Worm (Caenorhabditis elegans) whole organism, early embryonic: Measurements from ENCODE around the gene chmp-7.

Experiments used
- B0310.2 ChIP-seq: sonication (generic microtip); optimal IDR thresholded peaks from 2 replicates; lab custom pipeline; 2016; ENCODE audit warnings: mild to moderate bottlenecking, missing genetic modification characterization, missing compliant biosample characterization
- F13C5.2 ChIP-seq: sonication (generic microtip); optimal IDR thresholded peaks from 2 replicates; lab custom pipeline; 2017; ENCODE audit warnings: mild to moderate bottlenecking, missing genetic modification characterization, inconsistent platforms, missing compliant biosample characterization
- aly-1 ChIP-seq: sonication (generic microtip); optimal IDR thresholded peaks from 2 replicates; lab custom pipeline; 2016; ENCODE audit warnings: missing genetic modification characterization, missing compliant biosample characterization
- ama-1 ChIP-seq: fragments of 150-350 bp; optimal IDR thresholded peaks from 2 replicates; lab custom pipeline; 2014
- ceh-13 ChIP-seq: fragments of 200-800 bp; sonication (Bioruptor generic); optimal IDR thresholded peaks from 2 replicates; lab custom pipeline; 2018; ENCODE audit warnings: mild to moderate bottlenecking, missing genetic modification characterization, missing compliant biosample characterization
- ceh-36 ChIP-seq: sonication (generic microtip); optimal IDR thresholded peaks from 2 replicates; lab custom pipeline; 2016; ENCODE audit warnings: missing genetic modification characterization, inconsistent platforms, missing compliant biosample characterization
- ets-7 ChIP-seq: sonication (generic microtip); optimal IDR thresholded peaks from 2 replicates; lab custom pipeline; 2016; ENCODE audit warnings: missing genotype, missing genetic modification characterization, missing compliant biosample characterization
- flt-1 ChIP-seq: fragments of 200-800 bp; sonication (Bioruptor generic); IDR thresholded peaks from 2 replicates; pipeline ENCODE4 v1.3.6; 2022; ENCODE audit warnings: missing genetic modification characterization, missing compliant biosample characterization
- hmbx-1 ChIP-seq: sonication (generic microtip); optimal IDR thresholded peaks from 2 replicates; lab custom pipeline; 2016; ENCODE audit warnings: mild to moderate bottlenecking, missing genetic modification characterization, missing compliant biosample characterization
- hmg-4 ChIP-seq: fragments of 200-800 bp; sonication (Bioruptor generic); optimal IDR thresholded peaks from 2 replicates; lab custom pipeline; 2018; ENCODE audit warnings: mild to moderate bottlenecking, missing genetic modification characterization, missing compliant biosample characterization
- hnd-1 ChIP-seq: sonication (generic microtip); optimal IDR thresholded peaks from 2 replicates; lab custom pipeline; 2016; ENCODE audit warnings: missing genetic modification characterization, missing compliant biosample characterization
- pes-1 ChIP-seq: fragments of 200-800 bp; sonication (Bioruptor generic); IDR thresholded peaks from 2 replicates; pipeline ENCODE4 v1.3.6; 2022; ENCODE audit warnings: missing genetic modification reagents, missing genetic modification characterization, missing compliant biosample characterization
- scrt-1 ChIP-seq: fragments of 200-800 bp; sonication (Bioruptor generic); IDR thresholded peaks from 2 replicates; pipeline ENCODE4 v1.3.6; 2022; ENCODE audit warnings: missing genetic modification characterization, missing compliant biosample characterization
- sea-1 ChIP-seq: fragments of 200-800 bp; sonication (Bioruptor generic); conservative IDR thresholded peaks from 2 replicates; pipeline ENCODE4 v1.3.6; 2022; ENCODE audit warnings: missing genetic modification characterization, missing compliant biosample characterization
- tbx-11 ChIP-seq: fragments of 200-800 bp; sonication (Bioruptor generic); IDR thresholded peaks from 2 replicates; pipeline ENCODE4 v1.3.6; 2022; ENCODE audit warnings: missing genetic modification characterization, missing compliant biosample characterization
- tbx-37 ChIP-seq: fragments of 200-800 bp; sonication (Bioruptor generic); conservative IDR thresholded peaks from 2 replicates; pipeline ENCODE4 v1.3.6; 2022; ENCODE audit warnings: missing genetic modification reagents, missing genetic modification characterization, missing compliant biosample characterization
- tra-4 ChIP-seq: sonication (generic microtip); optimal IDR thresholded peaks from 2 replicates; lab custom pipeline; 2017; ENCODE audit warnings: missing genetic modification characterization, missing compliant biosample characterization

The chmp-7 gene

ce11 chrII:9014877-9015505 is 39.8 kb upstream of the chmp-7 start:
- TF ChIP-seq scrt-1 (GFP tag; lab: Robert Waterston, UW), result no peak
- TF ChIP-seq hnd-1 (tag; lab: Kevin White, UChicago), result no peak
- no peak for TF ChIP-seq ceh-36 (tag; lab: Kevin White, UChicago)

ce11 chrII:9017628-9018027 is 37.1 kb upstream of the chmp-7 start:
- no peak for TF ChIP-seq scrt-1 (GFP tag; lab: Robert Waterston, UW)
- no peak for TF ChIP-seq ceh-36 (tag; lab: Kevin White, UChicago)
- TF ChIP-seq hnd-1 (tag; lab: Kevin White, UChicago), result no peak
- TF ChIP-seq aly-1 (tag; lab: Kevin White, UChicago), result no peak
- TF ChIP-seq tbx-11 (GFP tag; lab: Robert Waterston, UW), result no peak
- TF ChIP-seq ets-7 (tag; lab: Kevin White, UChicago), result no peak
- no peak for TF ChIP-seq tra-4 (tag; lab: Kevin White, UChicago)
- TF ChIP-seq B0310.2 (tag; lab: Kevin White, UChicago), result no peak
- TF ChIP-seq hmg-4, result no peak
- no peak for TF ChIP-seq ama-1 (lab: Kevin White, UChicago)
- TF ChIP-seq ceh-13 (GFP tag; lab: Kevin White, UChicago), result no peak
- TF ChIP-seq pes-1 (GFP tag; lab: Robert Waterston, UW), result no peak
- no peak for TF ChIP-seq tbx-37
- no peak for TF ChIP-seq F13C5.2 (tag; lab: Kevin White, UChicago)
- TF ChIP-seq sea-1 (GFP tag; lab: Robert Waterston, UW), result no peak
- TF ChIP-seq hmbx-1 (tag; lab: Kevin White, UChicago), result no peak
- no peak for TF ChIP-seq flt-1 (GFP tag; lab: Robert Waterston, UW)

- no peak for TF ChIP-seq B0310.2 (tag; lab: Kevin White, UChicago)
- no peak for TF ChIP-seq hmbx-1 (tag; lab: Kevin White, UChicago)
- TF ChIP-seq sea-1 (GFP tag; lab: Robert Waterston, UW), result no peak
- no peak for TF ChIP-seq ceh-13 (GFP tag; lab: Kevin White, UChicago)
- no peak for TF ChIP-seq aly-1 (tag; lab: Kevin White, UChicago)
- TF ChIP-seq hmg-4, result no peak
- no peak for TF ChIP-seq tbx-11 (GFP tag; lab: Robert Waterston, UW)
- TF ChIP-seq ama-1 (lab: Kevin White, UChicago), result no peak
- no peak for TF ChIP-seq hnd-1 (tag; lab: Kevin White, UChicago)
- TF ChIP-seq F13C5.2 (tag; lab: Kevin White, UChicago), result no peak
- TF ChIP-seq pes-1 (GFP tag; lab: Robert Waterston, UW), result no peak
- no peak for TF ChIP-seq ets-7 (tag; lab: Kevin White, UChicago)
- TF ChIP-seq tra-4 (tag; lab: Kevin White, UChicago), result no peak
- no peak for TF ChIP-seq flt-1 (GFP tag; lab: Robert Waterston, UW)
- TF ChIP-seq scrt-1 (GFP tag; lab: Robert Waterston, UW), result no peak
- no peak for TF ChIP-seq ceh-36 (tag; lab: Kevin White, UChicago)
- TF ChIP-seq tbx-37, result no peak
Measured at ce11 chrII:9019704-9020103, 35.1 kb upstream of the chmp-7 start, which contains the start of gene dep-1. Gene dep-1 (minus strand): TSS chrII:9019798.

- TF ChIP-seq F13C5.2 (tag; lab: Kevin White, UChicago) (no peak), aly-1 (tag; lab: Kevin White, UChicago) (no peak), tra-4 (tag; lab: Kevin White, UChicago) (no peak), ceh-36 (tag; lab: Kevin White, UChicago) (no peak), ceh-13 (GFP tag; lab: Kevin White, UChicago) (no peak), flt-1 (GFP tag; lab: Robert Waterston, UW) (no peak), pes-1 (GFP tag; lab: Robert Waterston, UW) (no peak), hmg-4 (no peak), scrt-1 (GFP tag; lab: Robert Waterston, UW) (no peak), hnd-1 (tag; lab: Kevin White, UChicago) (no peak), sea-1 (GFP tag; lab: Robert Waterston, UW) (no peak), tbx-37 (no peak), B0310.2 (tag; lab: Kevin White, UChicago) (no peak), ama-1 (lab: Kevin White, UChicago) (no peak), ets-7 (tag; lab: Kevin White, UChicago) (no peak), hmbx-1 (tag; lab: Kevin White, UChicago) (no peak)
Measured at ce11 chrII:9021625-9022024, 33.1 kb upstream of the chmp-7 start.

ce11 chrII:9024312-9024711 is 30.5 kb upstream of the chmp-7 start:
- TF ChIP-seq ceh-36 (tag; lab: Kevin White, UChicago) (no peak), tra-4 (tag; lab: Kevin White, UChicago) (no peak), ceh-13 (GFP tag; lab: Kevin White, UChicago) (no peak), tbx-11 (GFP tag; lab: Robert Waterston, UW) (no peak), scrt-1 (GFP tag; lab: Robert Waterston, UW) (no peak), flt-1 (GFP tag; lab: Robert Waterston, UW) (no peak), aly-1 (tag; lab: Kevin White, UChicago) (no peak), B0310.2 (tag; lab: Kevin White, UChicago) (no peak)

- TF ChIP-seq aly-1 (tag; lab: Kevin White, UChicago) (no peak), hnd-1 (tag; lab: Kevin White, UChicago) (no peak), ceh-13 (GFP tag; lab: Kevin White, UChicago) (no peak), hmg-4 (no peak), sea-1 (GFP tag; lab: Robert Waterston, UW) (no peak), tra-4 (tag; lab: Kevin White, UChicago) (no peak), tbx-11 (GFP tag; lab: Robert Waterston, UW) (no peak), B0310.2 (tag; lab: Kevin White, UChicago) (no peak)
Measured at ce11 chrII:9026348-9026747, 28.4 kb upstream of the chmp-7 start.

ce11 chrII:9028096-9028495 is 26.7 kb upstream of the chmp-7 start:
- no peak for TF ChIP-seq sea-1 (GFP tag; lab: Robert Waterston, UW)
- no peak for TF ChIP-seq aly-1 (tag; lab: Kevin White, UChicago)
- TF ChIP-seq pes-1 (GFP tag; lab: Robert Waterston, UW), result no peak
- TF ChIP-seq scrt-1 (GFP tag; lab: Robert Waterston, UW), result no peak
- no peak for TF ChIP-seq flt-1 (GFP tag; lab: Robert Waterston, UW)
- TF ChIP-seq hnd-1 (tag; lab: Kevin White, UChicago), result no peak
- no peak for TF ChIP-seq ceh-13 (GFP tag; lab: Kevin White, UChicago)
- no peak for TF ChIP-seq F13C5.2 (tag; lab: Kevin White, UChicago)
- no peak for TF ChIP-seq B0310.2 (tag; lab: Kevin White, UChicago)
- no peak for TF ChIP-seq ets-7 (tag; lab: Kevin White, UChicago)
- TF ChIP-seq ceh-36 (tag; lab: Kevin White, UChicago), result no peak
- no peak for TF ChIP-seq tbx-11 (GFP tag; lab: Robert Waterston, UW)
- TF ChIP-seq tra-4 (tag; lab: Kevin White, UChicago), result no peak
- no peak for TF ChIP-seq hmbx-1 (tag; lab: Kevin White, UChicago)
- no peak for TF ChIP-seq ama-1 (lab: Kevin White, UChicago)
- no peak for TF ChIP-seq hmg-4
- TF ChIP-seq tbx-37, result no peak
